Worm (Caenorhabditis elegans) whole organism, young adult: ENCODE measurements around the gene F22E5.2.

Experiments
- B0035.1 ChIP-seq: sonication (generic microtip); optimal IDR thresholded peaks from 2 replicates; lab custom pipeline; 2016; ENCODE audit warnings: missing genetic modification characterization, mild to moderate bottlenecking, missing compliant biosample characterization, missing genotype, missing genetic modification reagents
- C06A6.2 ChIP-seq: fragments of 200-800 bp; sonication (Bioruptor generic); conservative IDR thresholded peaks from 2 replicates; pipeline ENCODE4 v1.3.6; 2022; ENCODE audit warnings: missing genetic modification characterization, missing compliant biosample characterization
- C17E4.6 ChIP-seq: fragments of 200-800 bp; sonication (Bioruptor generic); IDR thresholded peaks from 2 replicates; pipeline ENCODE4 v1.3.6; 2022; ENCODE audit warnings: missing genetic modification reagents, missing genetic modification characterization, missing compliant biosample characterization
- F37B4.10 ChIP-seq: fragments of 200-800 bp; sonication (Bioruptor generic); IDR thresholded peaks from 2 replicates; pipeline ENCODE4 v1.3.6; 2022; ENCODE audit warnings: missing genetic modification characterization, missing compliant biosample characterization
- F39B2.1 ChIP-seq: fragments of 200-800 bp; sonication (Bioruptor generic); IDR thresholded peaks from 2 replicates; pipeline ENCODE4 v1.3.6; 2022; ENCODE audit warnings: missing genetic modification reagents, missing genetic modification characterization, missing compliant biosample characterization
- F55B11.4 ChIP-seq: sonication (generic microtip); optimal IDR thresholded peaks from 2 replicates; lab custom pipeline; 2016; ENCODE audit warnings: missing compliant biosample characterization, missing genetic modification characterization, borderline replicate concordance; ENCODE audit not compliant: insufficient read depth
- Y56A3A.18 ChIP-seq: fragments of 200-800 bp; sonication (Bioruptor generic); IDR thresholded peaks from 2 replicates; pipeline ENCODE4 v1.3.6; 2022; ENCODE audit warnings: missing genetic modification reagents, missing genetic modification characterization, missing compliant biosample characterization
- Y79H2A.3 ChIP-seq: fragments of 200-800 bp; sonication (Bioruptor generic); conservative IDR thresholded peaks from 2 replicates; pipeline ENCODE4 v1.3.6; 2022; ENCODE audit warnings: missing genetic modification reagents, missing genetic modification characterization, missing compliant biosample characterization
- akir-1 ChIP-seq: fragments of 200-800 bp; sonication (Bioruptor generic); optimal IDR thresholded peaks from 2 replicates; lab custom pipeline; 2018; ENCODE audit warnings: mild to moderate bottlenecking, missing genetic modification characterization, moderate library complexity, missing compliant biosample characterization
- aptf-2 ChIP-seq: fragments of 200-800 bp; sonication (Bioruptor generic); conservative IDR thresholded peaks from 2 replicates; pipeline ENCODE4 v1.3.6; 2022; ENCODE audit warnings: missing genetic modification reagents, missing genetic modification characterization, missing compliant biosample characterization
- aptf-3 ChIP-seq: fragments of 200-800 bp; sonication (Bioruptor generic); IDR thresholded peaks from 2 replicates; pipeline ENCODE4 v1.3.6; 2022; ENCODE audit warnings: missing genetic modification characterization, missing compliant biosample characterization
- atf-7 ChIP-seq: sonication (generic microtip); optimal IDR thresholded peaks from 2 replicates; lab custom pipeline; 2017; ENCODE audit warnings: mild to moderate bottlenecking, missing genetic modification characterization, missing compliant biosample characterization
- attf-6 ChIP-seq: fragments of 200-800 bp; sonication (Bioruptor generic); IDR thresholded peaks from 2 replicates; pipeline ENCODE4 v1.3.6; 2022; ENCODE audit warnings: missing genetic modification reagents, missing genetic modification characterization, missing compliant biosample characterization
- dpl-1 ChIP-seq: fragments of 150-350 bp; optimal IDR thresholded peaks from 2 replicates; lab custom pipeline; 2014; ENCODE audit warnings: missing biosample characterization, missing genetic modification reagents, missing genetic modification characterization
- efl-1 ChIP-seq: fragments of 150-350 bp; optimal IDR thresholded peaks from 2 replicates; lab custom pipeline; 2014; ENCODE audit warnings: missing biosample characterization, missing genetic modification reagents, missing genetic modification characterization
- egrh-3 ChIP-seq: fragments of 200-800 bp; sonication (Bioruptor generic); IDR thresholded peaks from 2 replicates; pipeline ENCODE4 v1.3.6; 2022; ENCODE audit warnings: missing genetic modification reagents, missing genetic modification characterization, missing compliant biosample characterization
- ekl-4 ChIP-seq: fragments of 200-800 bp; sonication (Bioruptor generic); IDR thresholded peaks from 2 replicates; pipeline ENCODE4 v1.3.6; 2022; ENCODE audit warnings: missing genetic modification reagents, missing genetic modification characterization, missing compliant biosample characterization
- fkh-3 ChIP-seq: sonication (generic microtip); optimal IDR thresholded peaks from 2 replicates; lab custom pipeline; 2016; ENCODE audit warnings: mild to moderate bottlenecking, missing genetic modification characterization, missing compliant biosample characterization
- him-1 ChIP-seq: sonication (generic microtip); optimal IDR thresholded peaks from 2 replicates; lab custom pipeline; 2016; ENCODE audit warnings: missing genotype, missing genetic modification reagents, missing genetic modification characterization, missing compliant biosample characterization
- hlh-12 ChIP-seq: sonication (generic microtip); optimal IDR thresholded peaks from 2 replicates; lab custom pipeline; 2016; ENCODE audit warnings: missing genetic modification characterization, missing compliant biosample characterization
- hmg-1.2 ChIP-seq: fragments of 200-800 bp; sonication (Bioruptor generic); IDR thresholded peaks from 2 replicates; pipeline ENCODE4 v1.3.6; 2022; ENCODE audit warnings: missing genetic modification reagents, missing genetic modification characterization, missing compliant biosample characterization
- hsf-1 ChIP-seq: fragments of 200-800 bp; sonication (Bioruptor generic); IDR thresholded peaks from 2 replicates; pipeline ENCODE4 v1.3.6; 2022; ENCODE audit warnings: missing genetic modification reagents, missing genetic modification characterization, missing compliant biosample characterization
- lin-54 ChIP-seq: fragments of 200-800 bp; sonication (Bioruptor generic); optimal IDR thresholded peaks from 2 replicates; lab custom pipeline; 2018; ENCODE audit warnings: mild to moderate bottlenecking, missing genetic modification characterization, missing compliant biosample characterization
- mcd-1 ChIP-seq: fragments of 200-800 bp; sonication (Bioruptor generic); IDR thresholded peaks from 2 replicates; pipeline ENCODE4 v1.3.6; 2022; ENCODE audit warnings: missing genetic modification reagents, missing genetic modification characterization, missing compliant biosample characterization
- nhr-80 ChIP-seq: sonication (generic microtip); optimal IDR thresholded peaks from 2 replicates; lab custom pipeline; 2016; ENCODE audit warnings: missing genetic modification characterization, missing compliant biosample characterization
- pbrm-1 ChIP-seq: fragments of 200-800 bp; sonication (Bioruptor generic); IDR thresholded peaks from 2 replicates; pipeline ENCODE4 v1.3.6; 2022; ENCODE audit warnings: missing genetic modification reagents, missing genetic modification characterization, missing compliant biosample characterization
- pha-4 ChIP-seq: fragments of 150-350 bp; sonication (generic microtip); optimal IDR thresholded peaks from 2 replicates; lab custom pipeline; 2014; ENCODE audit warnings: missing biosample characterization, missing genetic modification reagents, missing genetic modification characterization
- rcor-1 ChIP-seq: fragments of 200-800 bp; sonication (Bioruptor generic); IDR thresholded peaks from 2 replicates; pipeline ENCODE4 v1.3.6; 2022; ENCODE audit warnings: missing genetic modification reagents, missing genetic modification characterization, missing compliant biosample characterization
- rpc-1 ChIP-seq, 2 experiments: fragments of 150-350 bp in 1 of 2; sonication (generic microtip) in 1 of 2; optimal IDR thresholded peaks; 2 replicates each; lab custom pipeline; 2014 to 2018; ENCODE audit warnings: missing biosample characterization in 1 of 2, missing genetic modification characterization in 1 of 2, missing genetic modification reagents in 1 of 2, missing genotype in 1 of 2
- snpc-1.1 ChIP-seq: sonication (generic microtip); optimal IDR thresholded peaks from 2 replicates; lab custom pipeline; 2017; ENCODE audit warnings: missing genetic modification characterization, mild to moderate bottlenecking, missing compliant biosample characterization, antibody characterized with exemption, moderate library complexity, missing genotype, missing genetic modification reagents; ENCODE audit not compliant: insufficient read depth
- sptf-2 ChIP-seq: fragments of 200-800 bp; sonication (Bioruptor generic); optimal IDR thresholded peaks from 2 replicates; lab custom pipeline; 2018; ENCODE audit warnings: mild to moderate bottlenecking, missing genetic modification characterization, missing compliant biosample characterization
- tbp1 ChIP-seq: fragments of 200-800 bp; sonication (Bioruptor generic); optimal IDR thresholded peaks from 2 replicates; lab custom pipeline; 2018; ENCODE audit warnings: mild to moderate bottlenecking, missing genetic modification characterization, missing compliant biosample characterization
- tbx-9 ChIP-seq: sonication (generic microtip); optimal IDR thresholded peaks from 2 replicates; lab custom pipeline; 2016; ENCODE audit warnings: borderline replicate concordance, missing genetic modification characterization, inconsistent platforms, missing compliant biosample characterization
- unc-130 ChIP-seq: sonication (generic microtip); optimal IDR thresholded peaks from 2 replicates; lab custom pipeline; 2016; ENCODE audit warnings: missing genetic modification reagents, missing genetic modification characterization, missing compliant biosample characterization
- zfh-2 ChIP-seq: fragments of 200-800 bp; sonication (Bioruptor generic); conservative IDR thresholded peaks from 2 replicates; pipeline ENCODE4 v1.3.6; 2022; ENCODE audit warnings: missing genetic modification reagents, missing genetic modification characterization, missing compliant biosample characterization
- ztf-18 ChIP-seq: sonication (generic microtip); optimal IDR thresholded peaks from 2 replicates; lab custom pipeline; 2016; ENCODE audit warnings: missing genotype, mild to moderate bottlenecking, missing genetic modification characterization, missing compliant biosample characterization
- ztf-22 ChIP-seq: fragments of 200-800 bp; sonication (Bioruptor generic); optimal IDR thresholded peaks from 2 replicates; lab custom pipeline; 2018; ENCODE audit warnings: mild to moderate bottlenecking, missing genetic modification characterization, moderate library complexity, missing compliant biosample characterization
- ztf-25 ChIP-seq: fragments of 200-800 bp; sonication (Bioruptor generic); IDR thresholded peaks from 2 replicates; pipeline ENCODE4 v1.3.6; 2022; ENCODE audit warnings: missing genetic modification reagents, missing genetic modification characterization, missing compliant biosample characterization

Gene F22E5.2

DNA sequence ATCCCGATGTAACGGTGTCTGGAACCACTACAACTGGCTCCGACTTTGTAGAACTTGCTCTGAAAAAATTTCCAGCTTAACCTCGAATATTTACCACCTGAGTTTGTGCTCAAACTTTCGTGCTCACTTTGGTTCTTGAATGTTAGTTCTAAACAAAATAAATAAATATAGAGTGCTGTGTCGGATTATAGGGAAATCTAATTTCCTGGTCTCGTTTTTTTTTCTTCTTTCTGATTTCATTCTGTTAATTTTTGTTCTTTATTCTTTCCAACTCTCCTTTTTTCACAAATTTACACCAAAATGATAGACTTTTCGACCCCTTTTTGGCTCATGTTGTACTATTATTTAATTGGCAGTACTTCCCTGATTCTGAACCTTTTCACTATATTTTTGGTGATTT, 35.9 kb upstream of the F22E5.2 start, which contains the start of gene sri-37:
sri-37 (plus strand) TSS at position 301 of the 400 bp plus-strand sequence.
- TF ChIP-seq tbp1 (GFP tag; lab: Kevin White, UChicago) (no peak), hsf-1 (no peak), pbrm-1 (GFP tag; lab: Robert Waterston, UW) (no peak), nhr-80 (tag; lab: Kevin White, UChicago) (no peak), aptf-3 (GFP tag; lab: Robert Waterston, UW) (no peak), C17E4.6 (GFP tag; lab: Robert Waterston, UW) (no peak), F39B2.1 (no peak), B0035.1 (no peak), unc-130 (no peak), akir-1 (GFP tag; lab: Kevin White, UChicago) (no peak), hlh-12 (tag; lab: Kevin White, UChicago) (no peak), rcor-1 (GFP tag; lab: Robert Waterston, UW) (no peak)

DNA sequence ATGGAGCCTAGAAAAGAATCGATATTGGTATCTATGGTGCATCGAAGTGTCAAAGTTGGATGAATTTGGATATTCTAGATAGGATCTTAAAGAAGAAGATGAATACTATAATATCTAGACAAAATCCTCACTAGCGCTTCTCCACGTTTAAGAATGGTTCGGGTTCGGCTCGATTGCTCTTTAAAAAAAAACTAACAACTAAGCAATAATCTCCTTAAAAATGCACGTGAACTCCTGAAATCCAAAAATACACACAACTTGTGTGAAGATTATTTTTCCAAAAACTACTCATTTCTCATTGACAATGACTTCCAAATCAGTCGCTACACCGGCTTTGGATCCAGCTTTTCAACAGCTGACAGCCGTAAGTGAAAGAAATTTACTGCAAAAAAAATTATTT, 34.0 kb upstream of the F22E5.2 start, which contains the start of gene D2062.1:
D2062.1 (plus strand) TSS at position 301 of the 400 bp plus-strand sequence.
- TF ChIP-seq ztf-18 (tag; lab: Kevin White, UChicago): no peak
- TF ChIP-seq efl-1 (GFP tag; lab: Kevin White, UChicago): no peak
- no peak for TF ChIP-seq ekl-4 (GFP tag; lab: Robert Waterston, UW)
- TF ChIP-seq pha-4 (tag; lab: Kevin White, UChicago): no peak
- no peak for TF ChIP-seq attf-6 (GFP tag; lab: Robert Waterston, UW)
- no peak for TF ChIP-seq him-1 (tag; lab: Kevin White, UChicago)
- no peak for TF ChIP-seq rpc-1 (optimal IDR thresholded peaks at IDR 0.05; lab: Kevin White, UChicago)
- TF ChIP-seq rpc-1 (tag; optimal IDR thresholded peaks at IDR 0.05; lab: Kevin White, UChicago): no peak
- TF ChIP-seq F37B4.10 (GFP tag; lab: Robert Waterston, UW): no peak
- TF ChIP-seq tbx-9 (tag; lab: Kevin White, UChicago): no peak
- no peak for TF ChIP-seq hsf-1
- TF ChIP-seq nhr-80 (tag; lab: Kevin White, UChicago): no peak
- no peak for TF ChIP-seq atf-7 (tag; lab: Kevin White, UChicago)
- TF ChIP-seq hmg-1.2: no peak
- no peak for TF ChIP-seq F55B11.4 (tag; lab: Kevin White, UChicago)
- no peak for TF ChIP-seq aptf-2 (GFP tag; lab: Robert Waterston, UW)
- TF ChIP-seq fkh-3 (tag; lab: Kevin White, UChicago): no peak

DNA sequence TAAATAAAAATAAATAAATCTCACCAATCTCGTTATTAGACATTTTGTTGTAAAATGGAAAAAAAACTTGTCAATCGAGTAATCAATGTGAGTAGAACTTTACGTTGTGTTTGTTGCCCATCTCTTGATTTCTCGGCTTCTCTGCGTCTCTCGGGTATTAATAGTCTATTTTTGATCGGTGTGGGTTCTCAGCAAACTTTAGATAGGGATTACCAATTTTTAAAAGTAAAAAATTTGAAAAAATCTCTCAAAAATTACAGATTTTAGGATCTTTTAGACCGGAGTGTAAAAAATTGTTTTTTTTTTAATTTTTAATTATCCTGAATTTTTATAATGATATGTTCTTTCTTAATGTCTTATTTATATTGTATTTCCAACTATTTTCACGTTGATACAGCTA, 27.8 kb upstream of the F22E5.2 start, which contains the start of gene F22E5.21:
F22E5.21 (minus strand) TSS at position 101 of the 400 bp plus-strand sequence.
- TF ChIP-seq Y79H2A.3 (GFP tag; lab: Robert Waterston, UW): no peak
- no peak for TF ChIP-seq Y56A3A.18 (GFP tag; lab: Robert Waterston, UW)
- TF ChIP-seq sptf-2 (GFP tag; lab: Kevin White, UChicago): no peak
- no peak for TF ChIP-seq ztf-25 (GFP tag; lab: Robert Waterston, UW)
- TF ChIP-seq C06A6.2 (GFP tag; lab: Robert Waterston, UW): no peak
- no peak for TF ChIP-seq snpc-1.1
- TF ChIP-seq mcd-1: no peak
- no peak for TF ChIP-seq egrh-3
- no peak for TF ChIP-seq F37B4.10 (GFP tag; lab: Robert Waterston, UW)
- no peak for TF ChIP-seq ztf-18 (tag; lab: Kevin White, UChicago)

DNA sequence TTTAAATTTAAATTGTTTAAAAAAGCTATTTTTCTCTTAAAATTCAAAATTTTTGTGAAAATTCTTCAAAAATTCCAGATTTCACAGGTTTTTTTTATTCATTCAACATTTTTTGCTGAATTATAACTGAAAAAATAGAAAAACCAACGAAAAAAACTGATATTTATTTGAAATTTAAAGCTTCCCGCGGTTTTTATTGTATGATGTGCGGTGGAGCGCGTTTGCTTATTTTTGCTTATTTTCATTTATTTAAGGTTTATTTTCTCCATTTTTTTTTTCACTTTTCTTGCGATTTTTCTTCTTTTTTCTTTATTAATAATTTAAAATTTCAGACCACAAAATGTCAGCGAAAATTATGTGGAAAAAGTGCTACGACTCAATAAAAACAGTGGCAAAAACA, 27.1 kb upstream of the F22E5.2 start, which contains the start of gene F22E5.9:
F22E5.9 (plus strand) TSS at position 327 of the 400 bp plus-strand sequence.
- TF ChIP-seq ztf-22 (GFP tag; lab: Kevin White, UChicago): no peak
- TF ChIP-seq dpl-1 (GFP tag; lab: Kevin White, UChicago): peak; percentile 54
- TF ChIP-seq efl-1 (GFP tag; lab: Kevin White, UChicago): peak; percentile 30
- peak; percentile 50 for TF ChIP-seq lin-54
- TF ChIP-seq zfh-2 (GFP tag; lab: Robert Waterston, UW): no peak
- peak; percentile 85 for TF ChIP-seq mcd-1
